Fruit fly (Drosophila melanogaster) whole organism, adult: Measurements from ENCODE around the gene CG33630.

Experiments used
- CG11617 ChIP-seq: fragments of 200-800 bp; sonication (Bioruptor generic); optimal IDR thresholded peaks from 2 replicates; lab custom pipeline; 2017; ENCODE audit warnings: mild to moderate bottlenecking, missing biosample characterization, missing genetic modification reagents, missing genetic modification characterization
- CG12768 ChIP-seq: fragments of 200-800 bp; sonication (Bioruptor generic); optimal IDR thresholded peaks from 2 replicates; lab custom pipeline; 2017; ENCODE audit warnings: missing biosample characterization, missing genetic modification characterization, mild to moderate bottlenecking, moderate library complexity, missing genetic modification reagents
- CG14711 ChIP-seq: fragments of 200-800 bp; sonication (Bioruptor generic); optimal IDR thresholded peaks from 2 replicates; lab custom pipeline; 2018; ENCODE audit warnings: missing biosample characterization, mild to moderate bottlenecking, missing genetic modification characterization, moderate library complexity
- CG1620 ChIP-seq: fragments of 200-800 bp; sonication (Bioruptor generic); optimal IDR thresholded peaks from 2 replicates; lab custom pipeline; 2016; ENCODE audit warnings: missing biosample characterization, missing genetic modification characterization
- CG33017 ChIP-seq: fragments of 200-800 bp; sonication (Bioruptor generic); optimal IDR thresholded peaks from 2 replicates; lab custom pipeline; 2018; ENCODE audit warnings: missing biosample characterization, mild to moderate bottlenecking, missing genetic modification characterization, moderate library complexity
- CG5204 ChIP-seq: fragments of 200-800 bp; sonication (Bioruptor generic); optimal IDR thresholded peaks from 2 replicates; lab custom pipeline; 2016; ENCODE audit warnings: missing biosample characterization, missing genetic modification characterization
- CG7045 ChIP-seq: fragments of 200-800 bp; sonication (Bioruptor generic); optimal IDR thresholded peaks from 2 replicates; lab custom pipeline; 2017; ENCODE audit warnings: missing biosample characterization, mild to moderate bottlenecking, missing genetic modification characterization
- CG7101 ChIP-seq: fragments of 200-800 bp; sonication (Bioruptor generic); optimal IDR thresholded peaks from 2 replicates; lab custom pipeline; 2018; ENCODE audit warnings: missing biosample characterization, mild to moderate bottlenecking, missing genetic modification characterization, moderate library complexity
- Clk ChIP-seq: fragments of 200-800 bp; sonication (Bioruptor generic); optimal IDR thresholded peaks from 2 replicates; lab custom pipeline; 2017; ENCODE audit warnings: missing biosample characterization, missing genetic modification characterization
- Crg-1 ChIP-seq: fragments of 200-800 bp; sonication (Bioruptor generic); optimal IDR thresholded peaks from 2 replicates; lab custom pipeline; 2016; ENCODE audit warnings: missing biosample characterization, missing genetic modification characterization
- Hr96 ChIP-seq: fragments of 200-800 bp; sonication (Bioruptor generic); optimal IDR thresholded peaks from 2 replicates; lab custom pipeline; 2016; ENCODE audit warnings: missing biosample characterization, missing genetic modification characterization
- Mnt ChIP-seq: fragments of 200-800 bp; sonication (Bioruptor generic); optimal IDR thresholded peaks from 2 replicates; lab custom pipeline; 2016; ENCODE audit warnings: missing biosample characterization, mild to moderate bottlenecking, missing genetic modification characterization
- bab1 ChIP-seq: fragments of 200-800 bp; sonication (Bioruptor generic); optimal IDR thresholded peaks from 3 replicates; lab custom pipeline; 2019; ENCODE audit warnings: missing biosample characterization, mild to moderate bottlenecking, missing genetic modification characterization, moderate library complexity
- cic ChIP-seq: fragments of 200-800 bp; sonication (Bioruptor generic); optimal IDR thresholded peaks from 2 replicates; lab custom pipeline; 2017; ENCODE audit warnings: missing biosample characterization, mild to moderate bottlenecking, missing genetic modification characterization, moderate library complexity
- cnc ChIP-seq, 2 experiments: fragments of >200 bp; optimal IDR thresholded peaks; 2 replicates each; lab custom pipeline; 2017
- kay ChIP-seq: fragments of 200-800 bp; sonication (Bioruptor generic); peaks from one replicate; lab custom pipeline; 2016; ENCODE audit warnings: missing biosample characterization, missing genetic modification characterization, borderline replicate concordance
- ovo ChIP-seq: fragments of 200-800 bp; sonication (Bioruptor generic); optimal IDR thresholded peaks from 2 replicates; lab custom pipeline; 2016; ENCODE audit warnings: missing biosample characterization, missing genetic modification characterization
- pad ChIP-seq: fragments of 200-800 bp; sonication (Bioruptor generic); optimal IDR thresholded peaks from 3 replicates; lab custom pipeline; 2017; ENCODE audit warnings: missing biosample characterization, missing genetic modification characterization, mild to moderate bottlenecking, moderate library complexity, missing genetic modification reagents
- tj ChIP-seq: fragments of 200-800 bp; sonication (Bioruptor generic); optimal IDR thresholded peaks from 3 replicates; lab custom pipeline; 2017; ENCODE audit warnings: missing biosample characterization, mild to moderate bottlenecking, missing genetic modification characterization, moderate library complexity
- toe ChIP-seq: fragments of 200-800 bp; sonication (Bioruptor generic); optimal IDR thresholded peaks from 2 replicates; lab custom pipeline; 2016; ENCODE audit warnings: missing biosample characterization, missing genetic modification characterization

CG33630 gene

DNA sequence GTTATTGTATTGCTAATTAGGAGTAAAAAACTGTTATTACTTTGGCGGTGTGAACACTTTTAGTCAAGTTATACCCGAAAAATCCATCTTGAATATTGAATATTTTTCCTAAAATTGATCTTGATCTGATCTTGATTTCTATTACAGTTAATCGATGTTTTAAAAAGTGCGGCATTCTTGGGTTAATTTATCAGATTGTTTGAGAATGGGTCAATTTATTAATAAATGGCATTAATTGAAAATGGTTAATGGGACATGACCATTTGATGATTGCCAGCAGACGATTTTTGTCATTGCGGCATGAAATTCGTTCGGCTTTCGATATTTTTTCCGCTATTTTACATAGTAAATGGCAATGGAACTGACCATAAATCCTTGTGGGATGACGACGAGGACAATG is 1.3 kb downstream of the CG33630 start, which contains the start of gene CG33631:
TSS of gene CG33631 (plus strand) at position 301 of the 400 bp plus-strand sequence.
- TF ChIP-seq kay (GFP tag; lab: Kevin White, UChicago): no peak

DNA sequence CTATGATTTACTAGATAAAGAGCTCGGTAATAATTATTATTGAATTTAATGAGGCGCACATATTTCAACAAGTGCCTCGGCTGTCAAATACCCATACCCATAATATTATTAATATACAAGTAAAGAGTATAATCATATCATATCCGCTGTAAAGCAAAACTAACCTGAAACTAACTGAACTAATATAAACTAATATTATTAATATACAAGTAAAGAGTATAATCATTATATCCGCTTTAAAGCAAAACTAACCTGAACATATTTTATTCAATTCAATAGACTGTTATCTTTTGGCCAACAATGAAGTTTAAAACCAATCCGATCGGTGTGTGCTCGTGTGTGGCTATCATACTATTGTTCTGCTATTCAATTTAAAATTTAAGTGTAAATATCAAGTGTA is 4.0 kb downstream of the CG33630 start, which contains the start of gene CG33783:
TSS of gene CG33783 (plus strand) at position 301 of the 400 bp plus-strand sequence.
- TF ChIP-seq CG14711 (tag; lab: Kevin White, UChicago) (no peak), cnc (optimal IDR thresholded peaks at IDR 0.05; lab: Kevin White, UChicago) (no peak)

DNA sequence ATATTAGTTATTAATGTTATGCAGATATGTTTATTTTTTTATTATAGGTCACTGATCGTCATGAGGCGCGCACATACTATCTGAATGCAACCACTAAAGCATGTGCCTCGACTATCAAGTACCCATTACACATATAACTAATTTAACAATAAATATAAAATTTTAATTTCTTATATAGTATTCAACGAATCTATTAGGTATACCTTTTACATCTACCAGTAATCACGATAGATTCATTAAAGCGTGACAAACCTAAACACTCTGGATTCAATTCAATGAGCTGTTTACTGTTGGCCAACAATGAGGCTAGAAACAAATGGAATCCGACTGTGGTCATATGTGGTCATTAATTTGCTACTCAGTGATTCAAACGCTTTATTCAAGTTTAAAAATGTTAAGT is 5.2 kb downstream of the CG33630 start, which contains the start of gene CG33784:
TSS of gene CG33784 (plus strand) at position 301 of the 400 bp plus-strand sequence.
- no peak for TF ChIP-seq CG33017
- TF ChIP-seq toe (GFP tag; lab: Kevin White, UChicago): no peak
- TF ChIP-seq ovo (GFP tag; lab: Kevin White, UChicago): no peak
- TF ChIP-seq pad (GFP tag; lab: Kevin White, UChicago): no peak
- TF ChIP-seq CG12768 (GFP tag; lab: Kevin White, UChicago): no peak
- TF ChIP-seq CG7101 (tag; lab: Kevin White, UChicago): no peak
- TF ChIP-seq Crg-1: no peak
- TF ChIP-seq CG14711 (tag; lab: Kevin White, UChicago): no peak
- no peak for TF ChIP-seq Mnt
- no peak for TF ChIP-seq Hr96 (GFP tag; lab: Kevin White, UChicago)

DNA sequence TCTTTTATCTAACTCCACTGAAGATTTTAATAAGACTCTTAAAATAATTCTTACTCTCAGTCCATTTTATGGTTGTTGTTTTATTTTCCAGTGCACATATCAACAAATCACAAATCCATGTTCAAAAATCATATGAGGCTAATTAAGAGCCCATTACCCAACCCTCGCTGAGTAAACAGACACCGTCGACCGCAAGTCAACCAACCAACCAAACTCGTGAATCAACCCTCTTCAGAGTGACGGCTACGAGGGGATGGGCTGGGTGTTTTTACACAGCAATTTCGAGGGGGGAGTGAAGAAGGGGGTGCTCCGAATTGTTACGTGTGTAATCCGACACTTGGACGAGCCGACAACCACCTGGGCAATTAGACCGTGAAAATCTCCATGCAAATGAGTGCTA is 6.4 kb downstream of the CG33630 start:
- no peak for TF ChIP-seq Clk (GFP tag; lab: Kevin White, UChicago)
- TF ChIP-seq pad (GFP tag; lab: Kevin White, UChicago): no peak
- TF ChIP-seq toe (GFP tag; lab: Kevin White, UChicago): no peak
- no peak for TF ChIP-seq Crg-1
- no peak for TF ChIP-seq CG7101 (tag; lab: Kevin White, UChicago)
- no peak for TF ChIP-seq CG1620 (GFP tag; lab: Kevin White, UChicago)
- no peak for TF ChIP-seq CG33017
- TF ChIP-seq CG11617 (GFP tag; lab: Kevin White, UChicago): no peak
- no peak for TF ChIP-seq cnc (optimal IDR thresholded peaks at IDR 0.05; lab: Kevin White, UChicago)

DNA sequence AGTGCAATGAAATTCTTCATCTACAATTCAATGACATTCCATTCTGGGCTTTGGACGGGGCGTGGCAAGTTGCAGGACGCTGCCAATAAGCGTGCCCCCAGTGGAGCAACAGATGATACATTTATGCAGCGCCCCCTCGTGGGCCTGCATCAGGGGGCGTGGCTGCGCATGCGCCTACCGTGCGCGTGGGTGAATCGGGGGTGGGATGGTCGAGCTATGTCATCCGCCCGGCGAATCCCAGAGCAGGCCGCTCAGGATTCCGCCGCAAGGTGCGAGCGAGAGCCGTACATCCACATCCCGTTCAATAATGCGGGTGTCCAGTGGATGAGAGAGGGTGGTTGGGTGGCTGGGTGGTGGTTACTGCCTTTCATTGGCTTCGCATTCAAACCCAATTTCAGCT is 7.8 kb downstream of the CG33630 start:
- TF ChIP-seq tj (no peak), cic (no peak), CG7101 (tag; lab: Kevin White, UChicago) (no peak), CG7045 (GFP tag; lab: Kevin White, UChicago) (no peak), Hr96 (GFP tag; lab: Kevin White, UChicago) (no peak)

DNA sequence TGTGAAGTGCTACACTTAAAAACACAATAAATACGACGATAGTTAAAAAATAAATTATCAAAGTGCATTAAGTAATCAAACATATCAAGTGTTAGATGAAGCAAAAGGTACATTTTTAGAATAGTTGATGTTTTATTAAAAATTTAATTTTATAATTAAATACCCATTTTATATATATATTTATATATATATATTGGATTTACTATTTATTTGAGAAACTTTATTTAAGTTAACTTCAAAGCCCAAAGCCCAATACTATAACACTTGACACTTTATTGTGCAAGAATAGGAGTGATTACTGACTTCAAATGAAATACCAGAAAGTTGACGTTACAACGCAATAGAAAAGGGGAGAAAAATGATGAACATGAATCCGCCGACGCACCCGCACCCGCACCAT is 8.4 kb downstream of the CG33630 start, which contains the start of gene nerfin-2:
TSS of gene nerfin-2 (plus strand) at position 301 of the 400 bp plus-strand sequence.
- no peak for TF ChIP-seq bab1 (GFP tag; lab: Kevin White, UChicago)
- TF ChIP-seq Hr96 (GFP tag; lab: Kevin White, UChicago): no peak
- TF ChIP-seq CG1620 (GFP tag; lab: Kevin White, UChicago): no peak
- TF ChIP-seq tj: no peak
- no peak for TF ChIP-seq CG7101 (tag; lab: Kevin White, UChicago)
- no peak for TF ChIP-seq cic
- no peak for TF ChIP-seq CG11617 (GFP tag; lab: Kevin White, UChicago)
- TF ChIP-seq toe (GFP tag; lab: Kevin White, UChicago): no peak
- TF ChIP-seq CG12768 (GFP tag; lab: Kevin White, UChicago): no peak
- TF ChIP-seq cnc (optimal IDR thresholded peaks at IDR 0.05; lab: Kevin White, UChicago): no peak
- TF ChIP-seq ovo (GFP tag; lab: Kevin White, UChicago): no peak

DNA sequence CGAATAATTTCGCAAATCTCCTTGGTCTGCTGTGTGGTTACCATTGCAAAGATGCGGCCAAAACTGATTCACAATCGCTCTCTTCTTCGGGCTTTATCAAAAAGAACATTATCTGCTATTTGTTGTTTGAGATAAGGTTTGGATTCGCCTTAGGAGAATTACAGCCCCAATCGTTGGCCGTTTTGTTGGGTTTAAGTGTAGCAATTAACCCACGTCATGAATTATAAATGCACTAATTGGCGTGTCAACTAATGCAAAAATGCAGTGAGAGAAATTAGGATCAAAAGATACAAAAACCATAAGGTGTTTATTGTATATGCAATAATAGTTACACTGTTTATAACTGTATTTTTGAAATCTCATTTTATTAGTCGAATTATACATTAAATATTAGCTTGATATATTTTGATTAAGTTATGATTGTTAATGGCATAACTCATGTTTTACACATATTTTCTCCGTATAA is 12.9 kb downstream of the CG33630 start, which contains the start of gene Alp13:
TSS of gene Alp13 (minus strand) at position 51 of the 466 bp plus-strand sequence.
- TF ChIP-seq CG5204 (GFP tag; lab: Kevin White, UChicago): peak; percentile 53
- TF ChIP-seq Clk (GFP tag; lab: Kevin White, UChicago): no peak
- TF ChIP-seq CG7101 (tag; lab: Kevin White, UChicago): peak; percentile 49
- TF ChIP-seq Hr96 (GFP tag; lab: Kevin White, UChicago): peak; percentile 21
- TF ChIP-seq cic: peak; percentile 25
- no peak for TF ChIP-seq toe (GFP tag; lab: Kevin White, UChicago)
- peak; percentile 35 for TF ChIP-seq CG12768 (GFP tag; lab: Kevin White, UChicago)
- no peak for TF ChIP-seq Crg-1
- TF ChIP-seq CG14711 (tag; lab: Kevin White, UChicago): no peak
- TF ChIP-seq kay (GFP tag; lab: Kevin White, UChicago): peak; percentile 7
- TF ChIP-seq ovo (GFP tag; lab: Kevin White, UChicago): no peak
- TF ChIP-seq CG33017: peak; percentile 62
- peak; percentile 47 for TF ChIP-seq CG11617 (GFP tag; lab: Kevin White, UChicago)
- peak; percentile 24 for TF ChIP-seq pad (GFP tag; lab: Kevin White, UChicago)
